Worm (Caenorhabditis elegans): ENCODE results near the gene K04C2.7.

The K04C2.7 gene

DNA sequence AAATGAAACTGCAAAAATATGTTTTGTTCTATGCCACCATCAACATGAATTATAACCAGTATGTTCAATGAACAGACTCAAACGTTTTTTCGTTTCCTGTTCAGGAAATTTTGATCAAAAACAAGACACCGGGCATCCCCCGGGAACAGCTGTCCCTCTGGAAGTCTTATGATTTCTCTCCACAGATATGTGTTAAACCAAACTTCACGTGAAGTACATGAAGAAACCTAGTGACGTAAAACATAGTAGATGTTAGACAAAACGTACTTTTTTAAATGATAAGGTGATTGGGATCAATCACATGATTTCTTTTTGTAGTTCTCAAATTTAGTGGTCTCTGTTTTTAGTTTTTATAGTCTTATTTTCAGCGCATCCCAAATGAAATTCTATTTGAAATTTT lies 17.6 kb downstream of the K04C2.7 start (continued):
- no peak for TF ChIP-seq cey-2 (tag; optimal IDR thresholded peaks at IDR 0.05; ENCODE audit: borderline replicate concordance, insufficient read depth)

DNA sequence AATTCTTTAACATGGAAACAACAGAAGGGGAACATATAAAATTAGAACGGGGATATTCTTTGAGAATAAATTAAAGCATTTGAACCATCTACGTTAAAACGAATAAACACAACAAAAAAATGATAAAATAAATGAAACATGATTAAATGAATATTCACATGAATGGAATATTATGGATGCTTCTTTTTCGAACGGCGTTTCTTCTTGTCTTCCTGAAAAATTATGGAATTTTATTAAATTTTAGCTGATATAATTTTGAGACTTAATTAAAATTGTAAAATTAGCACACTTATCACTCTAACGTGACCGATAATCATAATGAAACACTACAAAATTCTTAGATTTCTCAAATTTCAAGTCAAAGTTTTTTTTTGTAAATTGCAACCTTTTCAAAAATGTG lies 19.7 kb downstream of the K04C2.7 start:
- TF ChIP-seq T26A8.4 (GFP tag; IDR thresholded peaks at IDR 0.05): peak; percentile 55; the same call in 1 of the 2 replicates
- no peak for TF ChIP-seq lsy-2 (tag; optimal IDR thresholded peaks at IDR 0.05)
- no peak for TF ChIP-seq pha-4 (GFP tag; IDR thresholded peaks at IDR 0.05)
- TF ChIP-seq pha-4 (tag; optimal IDR thresholded peaks at IDR 0.05): no peak
- no peak for TF ChIP-seq nhr-25 (tag; optimal IDR thresholded peaks at IDR 0.05; ENCODE audit: borderline replicate concordance, insufficient read depth)
- no peak for TF ChIP-seq hif-1 (tag; optimal IDR thresholded peaks at IDR 0.05)
- no peak for TF ChIP-seq nhr-42 (GFP tag; IDR thresholded peaks at IDR 0.05)
- no peak for TF ChIP-seq unc-62 (GFP tag; optimal IDR thresholded peaks at IDR 0.05 in 1 of 2)
- TF ChIP-seq unc-62 (tag; optimal IDR thresholded peaks at IDR 0.05): no peak
- TF ChIP-seq php-3 (GFP tag; IDR thresholded peaks at IDR 0.05): peak; percentile 59
- TF ChIP-seq F44E2.7 (GFP tag; IDR thresholded peaks at IDR 0.05): no peak
- TF ChIP-seq nhr-28 (tag; optimal IDR thresholded peaks at IDR 0.05): no peak
- peak; percentile 66 for TF ChIP-seq mep-1 (tag; optimal IDR thresholded peaks at IDR 0.05)
- TF ChIP-seq F37D6.2 (tag; optimal IDR thresholded peaks at IDR 0.05): no peak
- no peak for TF ChIP-seq sdz-12 (GFP tag; optimal IDR thresholded peaks at IDR 0.05)
- no peak for TF ChIP-seq duxl-1 (tag; optimal IDR thresholded peaks at IDR 0.05; ENCODE audit: poor library complexity)
- TF ChIP-seq spr-3 (GFP tag; optimal IDR thresholded peaks at IDR 0.05): no peak
- TF ChIP-seq lin-29 (GFP tag; IDR thresholded peaks at IDR 0.05): no peak
- TF ChIP-seq nhr-48 (tag; optimal IDR thresholded peaks at IDR 0.05): no peak
- TF ChIP-seq aha-1 (tag): peak; percentile 4
- no peak for TF ChIP-seq lin-15B (tag; optimal IDR thresholded peaks at IDR 0.05)
- peak in 1 of 2 experiments; percentile 51 for TF ChIP-seq daf-16 (GFP tag; optimal IDR thresholded peaks at IDR 0.05)
- TF ChIP-seq daf-16 (tag; optimal IDR thresholded peaks at IDR 0.05): no peak
- TF ChIP-seq arid-1 (GFP tag; conservative IDR thresholded peaks at IDR 0.05): peak; percentile 55; the same call in 1 of the 2 replicates
- TF ChIP-seq T20F7.1 (GFP tag; optimal IDR thresholded peaks at IDR 0.05): peak; percentile 31
- no peak for TF ChIP-seq ctbp-1 (GFP tag; IDR thresholded peaks at IDR 0.05)
- TF ChIP-seq ces-1 (GFP tag; optimal IDR thresholded peaks at IDR 0.05): no peak
- TF ChIP-seq zip-2 (tag; optimal IDR thresholded peaks at IDR 0.05): peak; percentile 22
- TF ChIP-seq dmd-8 (GFP tag; IDR thresholded peaks at IDR 0.05): no peak
- no peak for TF ChIP-seq snpc-1.2 (GFP tag; IDR thresholded peaks at IDR 0.05)
- TF ChIP-seq mxl-3 (GFP tag; optimal IDR thresholded peaks at IDR 0.05): no peak
- TF ChIP-seq cey-2 (tag; optimal IDR thresholded peaks at IDR 0.05; ENCODE audit: borderline replicate concordance, insufficient read depth): no peak
- TF ChIP-seq snpc-4 (tag; optimal IDR thresholded peaks at IDR 0.05): no peak
- no peak for TF ChIP-seq mes-2 (tag; optimal IDR thresholded peaks at IDR 0.05; ENCODE audit: poor library complexity, severe bottlenecking)
- no peak for TF ChIP-seq spr-1 (tag; optimal IDR thresholded peaks at IDR 0.05)
- TF ChIP-seq lin-38 (GFP tag; IDR thresholded peaks at IDR 0.05): peak; percentile 45
- no peak for TF ChIP-seq nhr-11 (tag; optimal IDR thresholded peaks at IDR 0.05)
- 0 out of 2 replicates have a peak, but pooled peaks have one; percentile 29 for TF ChIP-seq zfp-3 (GFP tag; conservative IDR thresholded peaks at IDR 0.05)
- no peak for TF ChIP-seq hlh-11 (tag; optimal IDR thresholded peaks at IDR 0.05)
- no peak for TF ChIP-seq lim-7 (GFP tag; IDR thresholded peaks at IDR 0.05)
